Worm (Caenorhabditis elegans) whole organism, L4 larva: ENCODE data around the gene C14F11.7.

ENCODE experiments used
- Y48G9A.11 ChIP-seq: fragments of 200-800 bp; sonication (Bioruptor generic); IDR thresholded peaks from 2 replicates; pipeline ENCODE4 v1.3.6; 2022; ENCODE audit warnings: missing genetic modification reagents, missing genetic modification characterization, missing compliant biosample characterization
- zag-1 ChIP-seq: fragments of 150-350 bp; optimal IDR thresholded peaks from 2 replicates; lab custom pipeline; 2014; ENCODE audit warnings: missing biosample characterization, missing genetic modification characterization

DNA sequence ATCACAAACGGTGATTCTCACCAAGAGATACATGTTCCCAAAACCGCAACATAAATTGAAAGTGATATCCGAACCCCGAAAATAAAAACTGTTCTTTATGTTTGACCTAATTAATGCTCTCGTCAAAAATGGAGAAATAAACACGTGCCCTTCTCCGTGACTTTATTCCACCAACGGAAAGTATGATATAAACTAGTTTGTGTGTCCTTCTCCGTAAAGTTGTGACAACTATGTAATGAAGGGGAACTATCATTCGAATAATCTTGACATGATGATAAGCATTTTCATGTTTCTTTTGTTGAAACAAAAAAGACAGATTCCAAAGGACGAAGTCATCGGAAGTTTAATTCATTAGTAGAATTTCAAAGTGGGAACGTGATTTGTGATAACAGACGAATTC is 6.8 kb downstream of the C14F11.7 start:
- TF ChIP-seq Y48G9A.11 (no peak), zag-1 (no peak)
